Fruit fly (Drosophila melanogaster) whole organism, embryonic: ENCODE data around the gene Ctl1.

Experiments
- Atf6 ChIP-seq: fragments of 200-800 bp; sonication (Bioruptor generic); IDR thresholded peaks from 2 replicates; pipeline ENCODE4 v1.3.6; 2022; ENCODE audit warnings: missing biosample characterization, missing genetic modification characterization
- BEAF-32 ChIP-seq: fragments of 200-800 bp; sonication (Bioruptor generic); optimal IDR thresholded peaks from 3 replicates; lab custom pipeline; 2017; ENCODE audit warnings: missing biosample characterization, missing genetic modification characterization, mild to moderate bottlenecking, moderate library complexity, missing genetic modification reagents
- Bteb2 ChIP-seq: fragments of 200-800 bp; sonication (Bioruptor generic); optimal IDR thresholded peaks from 2 replicates; lab custom pipeline; 2016; ENCODE audit warnings: missing biosample characterization, missing genetic modification characterization
- CG10274 ChIP-seq: fragments of 200-800 bp; sonication (Bioruptor generic); optimal IDR thresholded peaks from 3 replicates; lab custom pipeline; 2017; ENCODE audit warnings: missing biosample characterization, mild to moderate bottlenecking, missing genetic modification characterization
- CG11696 ChIP-seq: fragments of 200-800 bp; sonication (Bioruptor generic); IDR thresholded peaks from 2 replicates; pipeline ENCODE4 v1.3.6; 2022; ENCODE audit warnings: missing biosample characterization, missing genetic modification characterization
- CG12236 ChIP-seq: fragments of 200-800 bp; sonication (Bioruptor generic); optimal IDR thresholded peaks from 2 replicates; lab custom pipeline; 2016; ENCODE audit warnings: missing biosample characterization, missing genetic modification characterization
- CG12391 ChIP-seq: fragments of 200-800 bp; sonication (Bioruptor generic); optimal IDR thresholded peaks from 3 replicates; lab custom pipeline; 2018; ENCODE audit warnings: missing biosample characterization, mild to moderate bottlenecking, missing genetic modification characterization, moderate library complexity
- CG12659 ChIP-seq: fragments of 200-800 bp; sonication (Bioruptor generic); optimal IDR thresholded peaks from 3 replicates; lab custom pipeline; 2017; ENCODE audit warnings: mild to moderate bottlenecking, missing biosample characterization, missing genetic modification reagents, missing genetic modification characterization
- CG12744 ChIP-seq: fragments of 200-800 bp; sonication (Bioruptor generic); optimal IDR thresholded peaks from 2 replicates; lab custom pipeline; 2016; ENCODE audit warnings: missing biosample characterization, missing genetic modification characterization
- CG13775 ChIP-seq: fragments of 200-800 bp; sonication (Bioruptor generic); optimal IDR thresholded peaks from 3 replicates; lab custom pipeline; 2017; ENCODE audit warnings: missing biosample characterization, mild to moderate bottlenecking, missing genetic modification characterization
- CG13894 ChIP-seq: fragments of 200-800 bp; sonication (Bioruptor generic); optimal IDR thresholded peaks from 3 replicates; lab custom pipeline; 2018; ENCODE audit warnings: missing biosample characterization, mild to moderate bottlenecking, missing genetic modification characterization, moderate library complexity
- CG15479 ChIP-seq: fragments of 200-800 bp; sonication (Bioruptor generic); optimal IDR thresholded peaks from 3 replicates; lab custom pipeline; 2019; ENCODE audit warnings: missing biosample characterization, mild to moderate bottlenecking, missing genetic modification characterization, moderate library complexity
- CG17912 ChIP-seq: fragments of 200-800 bp; sonication (Bioruptor generic); optimal IDR thresholded peaks from 2 replicates; lab custom pipeline; 2018; ENCODE audit warnings: missing biosample characterization, mild to moderate bottlenecking, missing genetic modification characterization
- CG18011 ChIP-seq: fragments of 200-800 bp; sonication (Bioruptor generic); optimal IDR thresholded peaks from 2 replicates; lab custom pipeline; 2017; ENCODE audit warnings: missing biosample characterization, missing genetic modification characterization, mild to moderate bottlenecking, moderate library complexity, missing genotype
- CG18262 ChIP-seq: fragments of 200-800 bp; optimal IDR thresholded peaks from 3 replicates; lab custom pipeline; 2019; ENCODE audit warnings: missing biosample characterization, mild to moderate bottlenecking, missing genetic modification characterization, moderate library complexity
- CG18619 ChIP-seq: fragments of 200-800 bp; sonication (Bioruptor generic); optimal IDR thresholded peaks from 3 replicates; lab custom pipeline; 2017; ENCODE audit warnings: missing biosample characterization, mild to moderate bottlenecking, missing genetic modification characterization
- CG31224 ChIP-seq: fragments of 200-800 bp; sonication (Bioruptor generic); IDR thresholded peaks from 2 replicates; pipeline ENCODE4 v1.3.6; 2022; ENCODE audit warnings: missing biosample characterization, missing genetic modification characterization
- CG31388 ChIP-seq: fragments of 200-800 bp; sonication (Bioruptor generic); optimal IDR thresholded peaks from 2 replicates; lab custom pipeline; 2016; ENCODE audit warnings: missing biosample characterization, missing genetic modification characterization
- CG3847 ChIP-seq: fragments of 200-800 bp; sonication (Bioruptor generic); IDR thresholded peaks from 2 replicates; pipeline ENCODE4 v1.3.6; 2022; ENCODE audit warnings: missing biosample characterization, missing genetic modification characterization
- CG4617 ChIP-seq: fragments of 200-800 bp; sonication (Bioruptor generic); optimal IDR thresholded peaks from 3 replicates; lab custom pipeline; 2016; ENCODE audit warnings: missing biosample characterization, missing genetic modification characterization, borderline replicate concordance
- CG4820 ChIP-seq: fragments of 200-800 bp; sonication (Bioruptor generic); optimal IDR thresholded peaks from 3 replicates; lab custom pipeline; 2016; ENCODE audit warnings: missing biosample characterization, missing genetic modification characterization
- CG5953 ChIP-seq: fragments of 200-800 bp; sonication (Bioruptor generic); IDR thresholded peaks from 2 replicates; pipeline ENCODE4 v1.3.6; 2022; ENCODE audit warnings: missing biosample characterization, missing genetic modification characterization
- CG6654 ChIP-seq: fragments of 200-800 bp; sonication (Bioruptor generic); optimal IDR thresholded peaks from 2 replicates; lab custom pipeline; 2017; ENCODE audit warnings: missing biosample characterization, mild to moderate bottlenecking, missing genetic modification characterization
- CG7556 ChIP-seq: fragments of 200-800 bp; sonication (Bioruptor generic); optimal IDR thresholded peaks from 2 replicates; lab custom pipeline; 2017; ENCODE audit warnings: missing biosample characterization, mild to moderate bottlenecking, missing genetic modification characterization
- CG8478 ChIP-seq: fragments of >200 bp; optimal IDR thresholded peaks from 2 replicates; lab custom pipeline; 2018
- Chrac-16 ChIP-seq: fragments of 200-800 bp; sonication (Bioruptor generic); optimal IDR thresholded peaks from 3 replicates; lab custom pipeline; 2016; ENCODE audit warnings: missing biosample characterization, missing genetic modification characterization
- D ChIP-seq, 2 experiments: fragments of 200-800 bp in 1 of 2; fragments of >200 bp in 1 of 2; sonication (Bioruptor generic) in 1 of 2; optimal IDR thresholded peaks; 2 replicates in 1 of 2; 3 replicates in 1 of 2; lab custom pipeline; 2017; ENCODE audit warnings: mild to moderate bottlenecking in 1 of 2, missing biosample characterization in 1 of 2, missing genetic modification characterization in 1 of 2, missing genetic modification reagents in 1 of 2
- D19A ChIP-seq: fragments of 200-800 bp; optimal IDR thresholded peaks from 3 replicates; lab custom pipeline; 2019; ENCODE audit warnings: missing biosample characterization, mild to moderate bottlenecking, missing genetic modification characterization, moderate library complexity
- Deaf1 ChIP-seq: fragments of 200-800 bp; optimal IDR thresholded peaks from 3 replicates; lab custom pipeline; 2019; ENCODE audit warnings: missing biosample characterization, mild to moderate bottlenecking, missing genetic modification characterization, moderate library complexity
- Elba2 ChIP-seq: fragments of 200-800 bp; sonication (Bioruptor generic); optimal IDR thresholded peaks from 3 replicates; lab custom pipeline; 2016; ENCODE audit warnings: missing biosample characterization, missing genetic modification characterization
- HLH4C ChIP-seq: fragments of 200-800 bp; sonication (Bioruptor generic); IDR thresholded peaks from 3 replicates; pipeline ENCODE4 v1.3.6; 2022; ENCODE audit warnings: missing biosample characterization, missing genetic modification characterization; ENCODE audit not compliant: partially characterized antibody
- HLH54F ChIP-seq: fragments of 200-800 bp; sonication (Bioruptor generic); optimal IDR thresholded peaks from 3 replicates; lab custom pipeline; 2016; ENCODE audit warnings: missing biosample characterization, missing genetic modification characterization
- Hmr ChIP-seq: fragments of 200-800 bp; sonication (Bioruptor generic); optimal IDR thresholded peaks from 3 replicates; lab custom pipeline; 2017; ENCODE audit warnings: mild to moderate bottlenecking, missing biosample characterization, missing genetic modification reagents, missing genetic modification characterization
- Med ChIP-seq: fragments of 200-800 bp; sonication (Bioruptor generic); peaks from one replicate; lab custom pipeline; 2016; ENCODE audit warnings: missing biosample characterization, missing genetic modification characterization, mild to moderate bottlenecking, inconsistent platforms, moderate library complexity
- Poxn ChIP-seq: fragments of 200-800 bp; sonication (Bioruptor generic); IDR thresholded peaks from 2 replicates; pipeline ENCODE4 v1.3.6; 2022; ENCODE audit warnings: missing biosample characterization, missing genetic modification characterization
- ab ChIP-seq: fragments of 200-800 bp; sonication (Bioruptor generic); optimal IDR thresholded peaks from 2 replicates; lab custom pipeline; 2016; ENCODE audit warnings: missing biosample characterization, missing genetic modification characterization
- bsh ChIP-seq, 2 experiments: fragments of 200-800 bp; sonication (Bioruptor generic); optimal IDR thresholded peaks; 2 replicates each; lab custom pipeline; 2017 to 2018; ENCODE audit warnings: mild to moderate bottlenecking in 2 of 2, missing biosample characterization in 2 of 2, missing genetic modification characterization in 2 of 2, moderate library complexity in 1 of 2
- crc ChIP-seq: fragments of 200-800 bp; sonication (Bioruptor generic); optimal IDR thresholded peaks from 2 replicates; lab custom pipeline; 2016; ENCODE audit warnings: missing biosample characterization, missing genetic modification characterization
- crp ChIP-seq, 2 experiments: fragments of 200-800 bp; sonication (Bioruptor generic); optimal IDR thresholded peaks; 2 replicates in 1 of 2; 3 replicates in 1 of 2; lab custom pipeline; 2017; ENCODE audit warnings: missing biosample characterization in 2 of 2, missing genetic modification characterization in 2 of 2, mild to moderate bottlenecking in 1 of 2, moderate library complexity in 1 of 2
- grau ChIP-seq: fragments of 200-800 bp; optimal IDR thresholded peaks from 3 replicates; lab custom pipeline; 2019; ENCODE audit warnings: missing biosample characterization, mild to moderate bottlenecking, missing genetic modification characterization, moderate library complexity
- nerfin-1 ChIP-seq: fragments of 200-800 bp; sonication (Bioruptor generic); optimal IDR thresholded peaks from 3 replicates; lab custom pipeline; 2019; ENCODE audit warnings: missing biosample characterization, mild to moderate bottlenecking, missing genetic modification characterization, moderate library complexity
- odd ChIP-seq: fragments of 200-800 bp; sonication (Bioruptor generic); optimal IDR thresholded peaks from 2 replicates; lab custom pipeline; 2017; ENCODE audit warnings: missing biosample characterization, mild to moderate bottlenecking, missing genetic modification characterization
- pb ChIP-seq: fragments of 200-800 bp; sonication (Bioruptor generic); optimal IDR thresholded peaks from 3 replicates; lab custom pipeline; 2016; ENCODE audit warnings: missing biosample characterization, missing genetic modification characterization
- pita ChIP-seq: fragments of 200-800 bp; sonication (Bioruptor generic); optimal IDR thresholded peaks from 2 replicates; lab custom pipeline; 2017; ENCODE audit warnings: missing biosample characterization, mild to moderate bottlenecking, missing genetic modification characterization
- sc ChIP-seq, 3 experiments: fragments of >200 bp in 2 of 3; fragments of 200-800 bp in 1 of 3; sonication (Bioruptor generic) in 1 of 3; optimal IDR thresholded peaks; 2 replicates in 2 of 3; 3 replicates in 1 of 3; lab custom pipeline; 2017; ENCODE audit warnings: mild to moderate bottlenecking in 1 of 3, missing biosample characterization in 1 of 3, missing genetic modification characterization in 1 of 3, missing genetic modification reagents in 1 of 3
- sna ChIP-seq: fragments of 200-800 bp; sonication (Bioruptor generic); IDR thresholded peaks from 2 replicates; pipeline ENCODE4 v1.3.6; 2022; ENCODE audit warnings: missing biosample characterization, missing genetic modification characterization; ENCODE audit not compliant: partially characterized antibody
- tap ChIP-seq: fragments of 200-800 bp; optimal IDR thresholded peaks from 3 replicates; lab custom pipeline; 2019; ENCODE audit warnings: missing biosample characterization, mild to moderate bottlenecking, missing genetic modification characterization, moderate library complexity
- zen2 ChIP-seq: fragments of 200-800 bp; sonication (Bioruptor generic); IDR thresholded peaks from 3 replicates; pipeline ENCODE4 v1.3.6; 2022; ENCODE audit warnings: missing biosample characterization, missing genetic modification characterization; ENCODE audit not compliant: partially characterized antibody

Ctl1 gene

dm6 chr3L:4228187-4228836 lies 49.5 kb upstream of the Ctl1 start (continued):
- peak; percentile 86 for TF ChIP-seq HLH54F (GFP tag; lab: Kevin White, UChicago)
- TF ChIP-seq D19A (tag; lab: Kevin White, UChicago) = peak; percentile 94
- TF ChIP-seq CG4820 (GFP tag; lab: Kevin White, UChicago) = peak; percentile 97
- TF ChIP-seq CG7556 = peak; percentile 96
- no peak for TF ChIP-seq zen2 (GFP tag; lab: Robert Waterston, UW)
- TF ChIP-seq ab (GFP tag; lab: Kevin White, UChicago) = peak; percentile 88
- no peak for TF ChIP-seq sc (optimal IDR thresholded peaks at IDR 0.05; lab: Kevin White, UChicago)
- peak; percentile 95 for TF ChIP-seq sc (GFP tag; optimal IDR thresholded peaks at IDR 0.05; lab: Kevin White, UChicago)
- TF ChIP-seq CG13775 = peak; percentile 92
- peak; percentile 41; the same call in 1 of the 2 replicates for TF ChIP-seq Poxn (GFP tag; lab: Robert Waterston, UW)
- peak; percentile 91 for TF ChIP-seq CG18619 (GFP tag; lab: Kevin White, UChicago)
- TF ChIP-seq CG17912 (GFP tag; lab: Kevin White, UChicago) = peak; percentile 96
- TF ChIP-seq CG12391 = peak; percentile 98
- TF ChIP-seq crc = peak; percentile 81
- TF ChIP-seq BEAF-32 (GFP tag; lab: Kevin White, UChicago) = no peak
- peak; percentile 93 for TF ChIP-seq CG31388 (GFP tag; lab: Kevin White, UChicago)
- TF ChIP-seq CG12659 (GFP tag; lab: Kevin White, UChicago) = peak; percentile 96
- TF ChIP-seq D (optimal IDR thresholded peaks at IDR 0.05; lab: Kevin White, UChicago) = no peak
- TF ChIP-seq D (GFP tag; optimal IDR thresholded peaks at IDR 0.05; lab: Kevin White, UChicago) = peak; percentile 97
- peak; percentile 74 for TF ChIP-seq CG12744 (GFP tag; lab: Kevin White, UChicago)
- TF ChIP-seq pb (GFP tag; lab: Kevin White, UChicago) = peak; percentile 94
- TF ChIP-seq CG18011 (GFP tag; lab: Kevin White, UChicago) = peak; percentile 74
- TF ChIP-seq CG31224 (GFP tag; lab: Robert Waterston, UW) = peak; percentile 82
- TF ChIP-seq CG6654 (GFP tag; lab: Kevin White, UChicago) = peak; percentile 88
- TF ChIP-seq tap (tag; lab: Kevin White, UChicago) = peak; percentile 94
- TF ChIP-seq nerfin-1 = peak; percentile 96
- no peak for TF ChIP-seq pita (GFP tag; lab: Kevin White, UChicago)
- peak; percentile 96 for TF ChIP-seq CG5953 (GFP tag; lab: Robert Waterston, UW)
- no peak for TF ChIP-seq HLH4C
- peak; percentile 95 for TF ChIP-seq odd (GFP tag; lab: Kevin White, UChicago)
- TF ChIP-seq CG4617 (GFP tag; lab: Kevin White, UChicago) = peak; percentile 88
- TF ChIP-seq Bteb2 = peak; percentile 82
- peak; percentile 99 for TF ChIP-seq Med (GFP tag; lab: Kevin White, UChicago)
- peak; percentile 88 for TF ChIP-seq CG11696 (GFP tag; lab: Robert Waterston, UW)
- TF ChIP-seq CG18262 (tag; lab: Kevin White, UChicago) = peak; percentile 97
- peak in 1 of 2 experiments; percentile 68 for TF ChIP-seq crp (GFP tag; optimal IDR thresholded peaks at IDR 0.05; lab: Kevin White, UChicago)
- TF ChIP-seq Elba2 (GFP tag; lab: Kevin White, UChicago) = no peak
- TF ChIP-seq Atf6 = peak; percentile 91
- peak; percentile 95 to 99 for TF ChIP-seq bsh (GFP tag; optimal IDR thresholded peaks at IDR 0.05; lab: Kevin White, UChicago)
- TF ChIP-seq CG13894 (tag; lab: Kevin White, UChicago) = peak; percentile 34
- TF ChIP-seq Hmr (GFP tag; lab: Kevin White, UChicago) = peak; percentile 90
- TF ChIP-seq CG12236 (GFP tag; lab: Kevin White, UChicago) = peak; percentile 87
- TF ChIP-seq CG8478 = no peak
- TF ChIP-seq sna (GFP tag; lab: Robert Waterston, UW) = no peak
- peak; percentile 79 for TF ChIP-seq CG10274 (GFP tag; lab: Kevin White, UChicago)
- no peak for TF ChIP-seq CG15479 (GFP tag; lab: Kevin White, UChicago)
- TF ChIP-seq Deaf1 (tag; lab: Kevin White, UChicago) = peak; percentile 81
- peak; percentile 92 for TF ChIP-seq CG3847
- peak; percentile 95 for TF ChIP-seq Chrac-16 (GFP tag; lab: Kevin White, UChicago)
- peak; percentile 94 for TF ChIP-seq grau (tag; lab: Kevin White, UChicago)
